Worm (Caenorhabditis elegans) whole organism, L2 larva: ENCODE data around the gene F33G12.3.

Source experiments
- C34F6.9 ChIP-seq: fragments of 150-350 bp; optimal IDR thresholded peaks from 2 replicates; lab custom pipeline; 2014; ENCODE audit warnings: missing biosample characterization, missing genetic modification characterization
- R02D3.7 ChIP-seq: fragments of 150-350 bp; optimal IDR thresholded peaks from 2 replicates; lab custom pipeline; 2014; ENCODE audit warnings: missing biosample characterization, missing genetic modification characterization
- Y55F3AM.14 ChIP-seq: fragments of 200-800 bp; sonication (Bioruptor generic); optimal IDR thresholded peaks from 2 replicates; lab custom pipeline; 2018; ENCODE audit warnings: mild to moderate bottlenecking, missing genetic modification characterization, missing compliant biosample characterization
- alr-1 ChIP-seq: fragments of 150-350 bp; optimal IDR thresholded peaks from 2 replicates; lab custom pipeline; 2014; ENCODE audit warnings: missing biosample characterization, missing genetic modification characterization
- aly-2 ChIP-seq: fragments of 150-350 bp; optimal IDR thresholded peaks from 2 replicates; lab custom pipeline; 2014; ENCODE audit warnings: missing biosample characterization, missing genetic modification characterization
- ama-1 ChIP-seq: fragments of 150-350 bp; optimal IDR thresholded peaks from 2 replicates; lab custom pipeline; 2018; ENCODE audit warnings: inconsistent platforms
- blmp-1 ChIP-seq: sonication (generic microtip); optimal IDR thresholded peaks from 2 replicates; lab custom pipeline; 2017; ENCODE audit warnings: missing genetic modification characterization, mild to moderate bottlenecking, missing compliant biosample characterization, antibody characterized with exemption, moderate library complexity; ENCODE audit not compliant: insufficient read depth
- ceh-82 ChIP-seq: fragments of 150-350 bp; optimal IDR thresholded peaks from 2 replicates; lab custom pipeline; 2014; ENCODE audit warnings: missing biosample characterization, missing genetic modification characterization
- crh-2 ChIP-seq: sonication (generic microtip); optimal IDR thresholded peaks from 2 replicates; lab custom pipeline; 2017; ENCODE audit warnings: missing biosample characterization, missing genetic modification characterization
- dmd-4 ChIP-seq: sonication (generic microtip); optimal IDR thresholded peaks from 2 replicates; lab custom pipeline; 2017; ENCODE audit warnings: missing biosample characterization, missing genetic modification characterization
- egl-27 ChIP-seq: sonication (generic microtip); optimal IDR thresholded peaks from 3 replicates; lab custom pipeline; 2017; ENCODE audit warnings: missing biosample characterization, missing genetic modification reagents, missing genetic modification characterization
- elt-1 ChIP-seq: fragments of 150-350 bp; optimal IDR thresholded peaks from 2 replicates; lab custom pipeline; 2014; ENCODE audit warnings: missing biosample characterization, missing genetic modification characterization
- elt-3 ChIP-seq: sonication (generic microtip); optimal IDR thresholded peaks from 2 replicates; lab custom pipeline; 2017; ENCODE audit warnings: missing biosample characterization, missing genetic modification characterization
- fos-1 ChIP-seq: fragments of 150-350 bp; optimal IDR thresholded peaks from 2 replicates; lab custom pipeline; 2014; ENCODE audit warnings: missing biosample characterization, missing genetic modification characterization
- gmeb-1 ChIP-seq: fragments of 150-350 bp; optimal IDR thresholded peaks from 2 replicates; lab custom pipeline; 2014; ENCODE audit warnings: missing biosample characterization, missing genetic modification characterization
- lin-11 ChIP-seq: fragments of 150-350 bp; sonication (generic microtip); optimal IDR thresholded peaks from 2 replicates; lab custom pipeline; 2014; ENCODE audit warnings: missing biosample characterization, missing genetic modification characterization, inconsistent platforms, mixed read lengths
- lin-13 ChIP-seq: fragments of 150-350 bp; optimal IDR thresholded peaks from 2 replicates; lab custom pipeline; 2014; ENCODE audit warnings: missing biosample characterization, missing genetic modification reagents, missing genetic modification characterization
- lin-39 ChIP-seq: fragments of 150-350 bp; optimal IDR thresholded peaks from 2 replicates; lab custom pipeline; 2014; ENCODE audit warnings: missing biosample characterization, missing genetic modification reagents, missing genetic modification characterization
- lsy-2 ChIP-seq, 2 experiments: fragments of 150-350 bp in 1 of 2; sonication (generic microtip) in 1 of 2; optimal IDR thresholded peaks; 2 replicates each; lab custom pipeline; 2014 to 2017; ENCODE audit warnings: missing biosample characterization in 2 of 2, missing genetic modification characterization in 2 of 2
- mbf-1 ChIP-seq: sonication (generic microtip); optimal IDR thresholded peaks from 2 replicates; lab custom pipeline; 2017; ENCODE audit warnings: missing biosample characterization, missing genetic modification characterization
- mdl-1 ChIP-seq, 2 experiments: fragments of 150-350 bp in 1 of 2; sonication (generic microtip) in 1 of 2; optimal IDR thresholded peaks; 2 replicates each; lab custom pipeline; 2017; ENCODE audit warnings: missing biosample characterization in 2 of 2, missing genetic modification characterization in 2 of 2
- nhr-11 ChIP-seq: fragments of 150-350 bp; optimal IDR thresholded peaks from 2 replicates; lab custom pipeline; 2014; ENCODE audit warnings: missing biosample characterization, missing genetic modification characterization
- nhr-12 ChIP-seq: fragments of 150-350 bp; optimal IDR thresholded peaks from 2 replicates; lab custom pipeline; 2014; ENCODE audit warnings: missing biosample characterization, missing genetic modification characterization
- nhr-129 ChIP-seq: fragments of 150-350 bp; optimal IDR thresholded peaks from 2 replicates; lab custom pipeline; 2014; ENCODE audit warnings: missing biosample characterization, missing genetic modification characterization
- nhr-21 ChIP-seq: fragments of 150-350 bp; optimal IDR thresholded peaks from 2 replicates; lab custom pipeline; 2014; ENCODE audit warnings: missing biosample characterization, missing genetic modification characterization
- nhr-23 ChIP-seq: fragments of 150-350 bp; optimal IDR thresholded peaks from 2 replicates; lab custom pipeline; 2014; ENCODE audit warnings: missing biosample characterization, missing genetic modification reagents, missing genetic modification characterization
- nhr-237 ChIP-seq: fragments of 150-350 bp; optimal IDR thresholded peaks from 2 replicates; lab custom pipeline; 2014; ENCODE audit warnings: missing biosample characterization, missing genetic modification characterization
- nhr-25 ChIP-seq: fragments of 150-350 bp; sonication (generic microtip); optimal IDR thresholded peaks from 3 replicates; lab custom pipeline; 2014; ENCODE audit warnings: missing biosample characterization, missing genetic modification characterization
- nhr-6 ChIP-seq: fragments of 150-350 bp; optimal IDR thresholded peaks from 2 replicates; lab custom pipeline; 2014; ENCODE audit warnings: missing biosample characterization, missing genetic modification characterization
- nhr-77 ChIP-seq: fragments of 150-350 bp; optimal IDR thresholded peaks from 2 replicates; lab custom pipeline; 2014; ENCODE audit warnings: missing biosample characterization, missing genetic modification characterization
- peb-1 ChIP-seq: fragments of 150-350 bp; optimal IDR thresholded peaks from 2 replicates; lab custom pipeline; 2014; ENCODE audit warnings: missing biosample characterization, missing genetic modification characterization
- skn-1 ChIP-seq: sonication (generic microtip); optimal IDR thresholded peaks from 2 replicates; lab custom pipeline; 2017; ENCODE audit warnings: missing biosample characterization, missing genetic modification characterization
- sma-3 ChIP-seq: sonication (generic microtip); optimal IDR thresholded peaks from 2 replicates; lab custom pipeline; 2016; ENCODE audit warnings: missing genetic modification reagents, missing genetic modification characterization, missing compliant biosample characterization
- sma-9 ChIP-seq, 2 experiments: fragments of 150-350 bp in 1 of 2; sonication (generic microtip) in 1 of 2; optimal IDR thresholded peaks; 2 replicates each; lab custom pipeline; 2014 to 2016; ENCODE audit warnings: missing genetic modification characterization in 2 of 2, mild to moderate bottlenecking in 1 of 2, missing biosample characterization in 1 of 2, missing compliant biosample characterization in 1 of 2, missing genetic modification reagents in 1 of 2, moderate library complexity in 1 of 2
- snpc-4 ChIP-seq: fragments of 150-350 bp; optimal IDR thresholded peaks from 2 replicates; lab custom pipeline; 2014; ENCODE audit warnings: missing biosample characterization, missing genetic modification characterization
- unc-55 ChIP-seq: fragments of 150-350 bp; sonication (generic microtip); optimal IDR thresholded peaks from 3 replicates; lab custom pipeline; 2014; ENCODE audit warnings: missing biosample characterization, missing genetic modification reagents, missing genetic modification characterization
- ztf-11 ChIP-seq: sonication (generic microtip); optimal IDR thresholded peaks from 2 replicates; lab custom pipeline; 2017; ENCODE audit warnings: missing biosample characterization, missing genetic modification characterization
- ztf-4 ChIP-seq: fragments of 150-350 bp; optimal IDR thresholded peaks from 2 replicates; lab custom pipeline; 2014; ENCODE audit warnings: missing biosample characterization, missing genetic modification characterization

F33G12.3 gene

ce11 chrII:5071265-5071664 is 37.4 kb upstream of the F33G12.3 start, which contains the start of gene C27A2.7:
C27A2.7 (minus strand) TSS chrII:5071365.
- TF ChIP-seq nhr-11 (tag; lab: Kevin White, UChicago) (no peak), alr-1 (tag; lab: Kevin White, UChicago) (no peak), blmp-1 (tag; lab: Kevin White, UChicago) (no peak), crh-2 (no peak)

ce11 chrII:5069525-5069924 is 35.7 kb upstream of the F33G12.3 start, which contains the start of gene idpb-2:
idpb-2 (minus strand) TSS chrII:5069625.
- TF ChIP-seq peb-1 (no peak), sma-3 (GFP tag; lab: Kevin White, UChicago) (no peak), nhr-129 (tag; lab: Kevin White, UChicago) (no peak), fos-1 (no peak), lsy-2 (tag; optimal IDR thresholded peaks at IDR 0.05; lab: Kevin White, UChicago) (no peak), Y55F3AM.14 (GFP tag; lab: Kevin White, UChicago) (no peak), nhr-77 (tag; lab: Kevin White, UChicago) (no peak), mdl-1 (tag; optimal IDR thresholded peaks at IDR 0.05; lab: Kevin White, UChicago) (no peak), nhr-25 (no peak), lin-13 (GFP tag; lab: Kevin White, UChicago) (no peak), skn-1 (tag; lab: Kevin White, UChicago) (no peak)

ce11 chrII:5067927-5068326 is 34.1 kb upstream of the F33G12.3 start, which contains the start of gene C27A2.8:
C27A2.8 (minus strand) TSS chrII:5068043.
- TF ChIP-seq mdl-1 (tag; optimal IDR thresholded peaks at IDR 0.05; lab: Kevin White, UChicago) (no peak), aly-2 (tag; lab: Kevin White, UChicago) (no peak), peb-1 (no peak), nhr-77 (tag; lab: Kevin White, UChicago) (no peak), Y55F3AM.14 (GFP tag; lab: Kevin White, UChicago) (no peak), lin-39 (no peak), nhr-237 (no peak), sma-3 (GFP tag; lab: Kevin White, UChicago) (no peak), mbf-1 (tag; lab: Kevin White, UChicago) (no peak), crh-2 (no peak), fos-1 (no peak), ceh-82 (tag; lab: Kevin White, UChicago) (no peak), C34F6.9 (tag; lab: Kevin White, UChicago) (no peak), lsy-2 (tag; optimal IDR thresholded peaks at IDR 0.05; lab: Kevin White, UChicago) (no peak), egl-27 (tag; lab: Kevin White, UChicago) (no peak)
- TF ChIP-seq, all 48 proteins: peak for 0

ce11 chrII:5066967-5067366 is 33.1 kb upstream of the F33G12.3 start:
- TF ChIP-seq gmeb-1 (tag; lab: Kevin White, UChicago) (no peak), nhr-21 (tag; lab: Kevin White, UChicago) (no peak), aly-2 (tag; lab: Kevin White, UChicago) (no peak), egl-27 (tag; lab: Kevin White, UChicago) (no peak), nhr-12 (no peak), dmd-4 (no peak), elt-1 (tag; lab: Kevin White, UChicago) (no peak), mbf-1 (tag; lab: Kevin White, UChicago) (no peak), nhr-129 (tag; lab: Kevin White, UChicago) (no peak), elt-3 (tag; lab: Kevin White, UChicago) (no peak), unc-55 (GFP tag; lab: Kevin White, UChicago) (no peak), nhr-237 (no peak), ama-1 (lab: Kevin White, UChicago) (no peak)

- TF ChIP-seq lin-13 (GFP tag; lab: Kevin White, UChicago) (peak; percentile 78), sma-9 (GFP tag; optimal IDR thresholded peaks at IDR 0.05; lab: Kevin White, UChicago) (peak; percentile 62), sma-9 (tag; optimal IDR thresholded peaks at IDR 0.05; lab: Kevin White, UChicago) (no peak), ceh-82 (tag; lab: Kevin White, UChicago) (no peak), snpc-4 (tag; lab: Kevin White, UChicago) (peak; percentile 82), Y55F3AM.14 (GFP tag; lab: Kevin White, UChicago) (no peak), lin-11 (tag; lab: Kevin White, UChicago) (peak; percentile 10), R02D3.7 (tag; lab: Kevin White, UChicago) (no peak), sma-3 (GFP tag; lab: Kevin White, UChicago) (peak; percentile 69), blmp-1 (tag; lab: Kevin White, UChicago) (peak; percentile 9), ztf-11 (no peak), aly-2 (tag; lab: Kevin White, UChicago) (no peak), ama-1 (lab: Kevin White, UChicago) (no peak), lsy-2 (tag; optimal IDR thresholded peaks at IDR 0.05; lab: Kevin White, UChicago) (peak; percentile 50 to 88), fos-1 (peak; percentile 40), alr-1 (tag; lab: Kevin White, UChicago) (no peak), nhr-6 (tag; lab: Kevin White, UChicago) (no peak), nhr-129 (tag; lab: Kevin White, UChicago) (peak; percentile 78), nhr-25 (no peak), ztf-4 (tag; lab: Kevin White, UChicago) (no peak), nhr-23 (tag; lab: Kevin White, UChicago) (no peak), gmeb-1 (tag; lab: Kevin White, UChicago) (peak; percentile 80), dmd-4 (no peak), unc-55 (GFP tag; lab: Kevin White, UChicago) (peak; percentile 94), nhr-21 (tag; lab: Kevin White, UChicago) (peak; percentile 28), crh-2 (peak; percentile 77), elt-3 (tag; lab: Kevin White, UChicago) (no peak), C34F6.9 (tag; lab: Kevin White, UChicago) (peak; percentile 83)
These were observed 28.0 kb upstream of the F33G12.3 start, which contains the start of gene smc-5 for ce11 chrII:5061794-5062368. smc-5 (plus strand) TSS chrII:5062125.
